Worm (Caenorhabditis elegans): ENCODE results near the gene ddx-23.

ddx-23 gene

ce11 chrIII:5835163-5835871 lies 17.8 kb downstream of the ddx-23 start:
- TF ChIP-seq dao-5 (tag; optimal IDR thresholded peaks at IDR 0.05) (no peak), him-1 (tag; optimal IDR thresholded peaks at IDR 0.05) (no peak), W03F9.2 (tag; optimal IDR thresholded peaks at IDR 0.05) (no peak)

ce11 chrIII:5834663-5835062 lies 18.4 kb downstream of the ddx-23 start:
- TF ChIP-seq dao-5 (tag; optimal IDR thresholded peaks at IDR 0.05): no peak
- no peak for TF ChIP-seq W03F9.2 (tag; optimal IDR thresholded peaks at IDR 0.05)
- no peak for TF ChIP-seq him-1 (tag; optimal IDR thresholded peaks at IDR 0.05)

DNA sequence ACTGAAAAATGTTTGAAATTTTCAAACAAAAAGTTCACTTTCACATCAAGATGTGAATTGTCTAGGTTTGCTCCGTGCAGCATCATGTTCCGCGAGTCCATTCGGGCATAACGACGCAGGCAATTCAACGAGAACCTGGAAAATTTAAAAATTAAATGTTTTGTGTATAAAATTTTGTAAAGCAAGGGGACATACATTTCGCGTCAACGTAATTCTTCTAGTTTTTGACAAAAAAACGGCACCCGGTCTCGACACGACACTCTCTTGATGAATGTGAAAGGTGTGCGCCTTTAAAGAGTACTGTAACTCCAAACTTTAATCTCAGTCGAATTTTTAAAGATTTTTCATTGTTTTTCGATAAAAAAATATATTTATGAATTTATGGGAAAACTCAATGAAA lies 19.0 kb downstream of the ddx-23 start, which contains the start of gene R12B2.6:
Gene R12B2.6 (minus strand): TSS at position 101 of the 400 bp plus-strand sequence.
- TF ChIP-seq dao-5 (tag; optimal IDR thresholded peaks at IDR 0.05) (no peak), W03F9.2 (tag; optimal IDR thresholded peaks at IDR 0.05) (no peak), him-1 (tag; optimal IDR thresholded peaks at IDR 0.05) (no peak)

ce11 chrIII:5833376-5833775 lies 19.7 kb downstream of the ddx-23 start, which contains the start of the genes R12B2.13 and mdt-15:
Gene R12B2.13 (minus strand): TSS chrIII:5833476.
Gene mdt-15 (minus strand): TSS chrIII:5833751.
- TF ChIP-seq W03F9.2 (tag; optimal IDR thresholded peaks at IDR 0.05): no peak
- no peak for TF ChIP-seq dao-5 (tag; optimal IDR thresholded peaks at IDR 0.05)
- no peak for TF ChIP-seq him-1 (tag; optimal IDR thresholded peaks at IDR 0.05)

- no peak for TF ChIP-seq him-1 (tag; optimal IDR thresholded peaks at IDR 0.05)
- TF ChIP-seq dao-5 (tag; optimal IDR thresholded peaks at IDR 0.05): no peak
- no peak for TF ChIP-seq W03F9.2 (tag; optimal IDR thresholded peaks at IDR 0.05)
Measured at ce11 chrIII:5832442-5832841, 20.6 kb downstream of the ddx-23 start.

DNA sequence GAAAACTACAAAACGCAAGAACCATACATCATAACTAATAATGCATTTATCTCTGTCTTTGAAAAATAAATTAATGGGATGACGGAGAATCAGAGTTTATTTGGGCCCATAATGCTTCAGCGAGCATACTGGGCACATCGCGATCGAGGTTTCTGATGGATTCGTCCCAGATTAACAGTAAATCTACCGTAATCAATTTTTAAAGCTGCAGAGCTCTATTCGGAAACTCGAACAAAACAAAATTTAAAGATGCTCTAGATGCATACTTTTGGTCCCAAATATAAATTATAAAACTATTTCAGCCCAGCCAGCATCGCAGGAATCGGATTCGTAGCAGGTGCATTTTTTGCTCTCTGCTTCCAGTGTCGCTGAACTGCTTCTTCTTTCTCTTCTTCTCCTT lies 25.0 kb downstream of the ddx-23 start:
- TF ChIP-seq dao-5 (tag; optimal IDR thresholded peaks at IDR 0.05) (no peak), W03F9.2 (tag; optimal IDR thresholded peaks at IDR 0.05) (no peak), him-1 (tag; optimal IDR thresholded peaks at IDR 0.05) (no peak)

ce11 chrIII:5826895-5827437 lies 26.1 kb downstream of the ddx-23 start:
- peak; percentile 39 for TF ChIP-seq him-1 (tag; optimal IDR thresholded peaks at IDR 0.05)
- TF ChIP-seq W03F9.2 (tag; optimal IDR thresholded peaks at IDR 0.05): no peak

- TF ChIP-seq dao-5 (tag; optimal IDR thresholded peaks at IDR 0.05) (no peak), him-1 (tag; optimal IDR thresholded peaks at IDR 0.05) (no peak), W03F9.2 (tag; optimal IDR thresholded peaks at IDR 0.05) (no peak)
Measured at ce11 chrIII:5824450-5824972, 28.6 kb downstream of the ddx-23 start.

DNA sequence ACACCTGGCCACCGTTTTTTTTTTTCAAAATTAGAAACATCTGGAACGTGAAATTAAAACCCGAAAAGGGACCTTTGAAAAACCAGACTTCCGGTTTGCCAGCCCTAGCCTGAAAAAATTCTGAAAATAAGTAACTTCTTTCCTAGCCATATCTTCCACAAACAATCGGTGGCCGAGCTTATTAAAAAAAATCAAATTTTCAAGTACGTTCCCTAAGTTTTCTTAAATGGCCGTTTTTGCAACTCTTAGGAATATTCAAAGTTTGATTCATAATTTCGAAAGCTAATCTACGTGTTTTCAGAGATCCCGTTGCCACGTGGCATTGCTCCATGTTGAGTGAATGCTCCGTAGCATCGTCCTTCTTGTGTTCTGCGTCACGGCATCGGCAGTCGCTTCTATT lies 29.5 kb downstream of the ddx-23 start, which contains the start of gene R12B2.8:
Gene R12B2.8 (plus strand): TSS at position 301 of the 400 bp plus-strand sequence.
- TF ChIP-seq W03F9.2 (tag; optimal IDR thresholded peaks at IDR 0.05) (no peak), dao-5 (tag; optimal IDR thresholded peaks at IDR 0.05) (no peak), him-1 (tag; optimal IDR thresholded peaks at IDR 0.05) (no peak)

DNA sequence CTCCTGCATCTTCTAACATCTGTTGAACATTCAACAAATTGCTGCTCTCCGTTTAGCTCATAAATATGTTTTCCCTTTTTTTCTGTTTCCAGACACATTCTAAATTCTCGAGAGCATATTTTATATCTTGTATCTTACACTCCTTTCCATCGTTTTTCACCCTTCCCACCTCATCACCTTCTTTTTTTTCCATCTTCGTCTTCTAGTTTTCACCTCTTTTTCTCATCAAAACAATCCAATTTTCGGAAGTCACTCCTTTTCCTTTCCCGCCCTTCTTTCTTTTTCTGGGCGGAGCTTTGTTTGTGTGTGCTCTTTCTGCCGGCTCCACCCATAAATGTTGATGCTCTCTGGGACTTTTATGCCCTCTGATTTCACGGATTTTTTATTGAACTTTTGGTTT lies 30.3 kb downstream of the ddx-23 start:
- TF ChIP-seq dao-5 (tag; optimal IDR thresholded peaks at IDR 0.05) (no peak), W03F9.2 (tag; optimal IDR thresholded peaks at IDR 0.05) (no peak), him-1 (tag; optimal IDR thresholded peaks at IDR 0.05) (no peak)

DNA sequence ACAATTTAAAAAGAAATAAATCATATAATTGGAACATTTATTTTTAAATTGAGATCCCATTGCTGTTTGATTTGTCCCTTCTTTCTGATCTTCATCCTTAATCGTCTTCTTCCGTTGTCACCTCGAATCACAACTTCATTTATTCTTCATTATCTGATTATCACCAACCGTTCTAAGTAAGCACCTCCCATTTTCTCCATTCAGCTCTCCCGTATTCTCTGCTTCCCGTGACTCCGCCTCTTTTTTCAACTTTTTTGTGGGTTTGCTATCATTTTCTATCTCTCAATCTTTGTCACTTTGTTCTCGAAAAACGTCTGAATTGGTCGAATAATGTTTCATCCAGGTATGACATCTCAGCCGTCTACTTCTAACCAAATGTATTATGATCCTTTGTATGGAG lies 37.1 kb downstream of the ddx-23 start, which contains the start of gene sma-4:
Gene sma-4 (plus strand): TSS at position 301 of the 400 bp plus-strand sequence.
- TF ChIP-seq W03F9.2 (tag; optimal IDR thresholded peaks at IDR 0.05) (no peak), him-1 (tag; optimal IDR thresholded peaks at IDR 0.05) (no peak), dao-5 (tag; optimal IDR thresholded peaks at IDR 0.05) (no peak)

ce11 chrIII:5814799-5815198 lies 38.3 kb downstream of the ddx-23 start, which contains the start of gene R12B2.7:
Gene R12B2.7 (plus strand): TSS chrIII:5815045.
- TF ChIP-seq him-1 (tag; optimal IDR thresholded peaks at IDR 0.05) (no peak), dao-5 (tag; optimal IDR thresholded peaks at IDR 0.05) (no peak), W03F9.2 (tag; optimal IDR thresholded peaks at IDR 0.05) (no peak)

- TF ChIP-seq him-1 (tag; optimal IDR thresholded peaks at IDR 0.05) (no peak), dao-5 (tag; optimal IDR thresholded peaks at IDR 0.05) (no peak), W03F9.2 (tag; optimal IDR thresholded peaks at IDR 0.05) (no peak)
Measured at ce11 chrIII:5814098-5814497, 39.0 kb downstream of the ddx-23 start.

ce11 chrIII:5813501-5813900 lies 39.6 kb downstream of the ddx-23 start:
- TF ChIP-seq him-1 (tag; optimal IDR thresholded peaks at IDR 0.05) (no peak), dao-5 (tag; optimal IDR thresholded peaks at IDR 0.05) (no peak), W03F9.2 (tag; optimal IDR thresholded peaks at IDR 0.05) (peak; percentile 1)
